Worm (Caenorhabditis elegans): ENCODE data around the gene F07F6.1.
A peak's percentile ranks its signal among the peaks of the same experiment; 100 is the strongest.

The F07F6.1 gene

DNA sequence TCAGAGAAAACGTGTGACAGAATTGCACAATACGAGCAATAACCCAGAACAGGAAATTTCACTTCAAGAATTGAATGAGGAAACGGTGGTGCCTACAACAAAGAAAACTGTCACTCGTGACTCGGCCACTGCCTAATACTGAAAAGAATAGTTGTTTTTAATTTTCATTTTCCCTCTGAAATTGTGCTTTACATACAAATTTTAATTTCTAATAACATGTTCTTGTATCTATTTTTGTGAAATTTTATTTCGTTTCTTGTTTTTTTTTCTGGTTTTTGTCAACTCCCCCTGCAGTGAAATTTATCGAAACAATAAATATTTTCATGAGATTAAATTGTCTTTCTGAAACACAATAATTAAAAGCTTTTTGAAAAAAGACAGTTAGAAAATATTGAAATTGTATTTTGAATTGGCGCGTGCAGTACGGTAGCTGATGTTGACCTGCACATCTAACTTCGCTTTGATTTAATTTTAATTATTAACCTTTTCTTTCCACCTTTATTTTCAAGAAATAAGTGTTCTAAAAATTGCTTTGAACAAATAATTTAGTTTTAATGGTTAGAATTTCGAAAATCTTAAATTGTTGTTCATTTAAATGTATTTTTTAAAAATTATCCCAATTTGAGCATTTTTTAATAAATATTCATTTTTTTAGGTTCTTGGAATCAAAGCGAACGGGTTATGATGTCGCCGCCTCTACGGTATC lies 18.1 kb downstream of the F07F6.1 start, which contains the start of gene daz-1:
Gene daz-1, plus strand, starts transcription at position 656 of the 706 bp plus-strand sequence.
- TF ChIP-seq daf-8 (GFP tag; IDR thresholded peaks at IDR 0.05) (no peak), ama-1 (optimal IDR thresholded peaks at IDR 0.05) (no peak), lsy-2 (tag; optimal IDR thresholded peaks at IDR 0.05) (no peak), zip-2 (tag; optimal IDR thresholded peaks at IDR 0.05) (no peak), ces-1 (GFP tag; optimal IDR thresholded peaks at IDR 0.05) (no peak), snpc-1.2 (GFP tag; IDR thresholded peaks at IDR 0.05) (no peak), egl-43 (GFP tag; IDR thresholded peaks at IDR 0.05) (no peak), unc-130 (GFP tag; optimal IDR thresholded peaks at IDR 0.05) (peak; percentile 18), tra-1 (GFP tag; IDR thresholded peaks at IDR 0.05) (no peak), dmd-9 (GFP tag; IDR thresholded peaks at IDR 0.05) (no peak), unc-62 (GFP tag; optimal IDR thresholded peaks at IDR 0.05 in 1 of 2) (peak in 1 of 2 experiments; percentile 91), unc-62 (tag; optimal IDR thresholded peaks at IDR 0.05) (no peak), lin-15B (tag; optimal IDR thresholded peaks at IDR 0.05) (no peak), cey-2 (tag; optimal IDR thresholded peaks at IDR 0.05; ENCODE audit: borderline replicate concordance, insufficient read depth) (no peak), attf-4 (tag; optimal IDR thresholded peaks at IDR 0.05) (no peak), mep-1 (tag; optimal IDR thresholded peaks at IDR 0.05) (no peak), zfp-2 (tag; optimal IDR thresholded peaks at IDR 0.05) (no peak), nhr-237 (tag; optimal IDR thresholded peaks at IDR 0.05) (no peak)

DNA sequence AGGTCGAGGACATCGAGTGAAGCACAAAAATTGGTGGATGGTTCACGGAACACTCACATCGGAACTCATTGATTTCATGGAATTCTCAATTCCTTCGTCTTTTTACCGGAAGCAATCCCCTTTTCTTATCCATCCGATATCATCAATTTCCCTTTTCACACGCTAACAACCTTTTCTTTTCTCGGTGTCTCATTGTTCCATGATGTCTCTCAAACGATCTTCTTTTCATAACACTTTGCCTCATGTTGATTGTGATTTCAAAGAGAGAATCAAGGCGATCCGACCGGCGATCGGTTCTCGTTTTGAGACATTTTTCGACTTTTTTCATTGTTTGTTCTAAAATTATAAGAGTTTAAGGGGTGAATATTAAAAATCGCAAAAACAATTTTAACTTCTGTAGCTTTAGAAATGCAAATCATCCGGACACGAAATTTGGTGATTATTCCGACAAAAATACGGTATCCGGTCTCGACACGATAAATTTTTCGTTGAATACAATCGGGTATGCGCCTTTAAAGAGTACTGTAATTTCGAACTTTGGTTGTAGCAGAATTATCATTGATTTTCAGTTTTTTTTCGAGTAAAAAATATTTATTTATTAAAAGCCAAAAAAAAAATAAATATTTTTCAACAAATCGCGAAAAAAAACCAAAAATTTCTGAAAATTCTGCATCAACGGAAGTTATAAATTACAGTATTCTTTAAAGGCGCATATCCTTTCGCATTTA lies 21.2 kb downstream of the F07F6.1 start:
- TF ChIP-seq ztf-11 (tag; optimal IDR thresholded peaks at IDR 0.05) (no peak), snpc-1.2 (GFP tag; IDR thresholded peaks at IDR 0.05) (no peak), zip-11 (GFP tag; IDR thresholded peaks at IDR 0.05) (no peak), mxl-3 (GFP tag; optimal IDR thresholded peaks at IDR 0.05) (peak; percentile 25), nhr-28 (tag; optimal IDR thresholded peaks at IDR 0.05) (peak; percentile 27), Y5F2A.4 (GFP tag; optimal IDR thresholded peaks at IDR 0.05) (no peak)

DNA sequence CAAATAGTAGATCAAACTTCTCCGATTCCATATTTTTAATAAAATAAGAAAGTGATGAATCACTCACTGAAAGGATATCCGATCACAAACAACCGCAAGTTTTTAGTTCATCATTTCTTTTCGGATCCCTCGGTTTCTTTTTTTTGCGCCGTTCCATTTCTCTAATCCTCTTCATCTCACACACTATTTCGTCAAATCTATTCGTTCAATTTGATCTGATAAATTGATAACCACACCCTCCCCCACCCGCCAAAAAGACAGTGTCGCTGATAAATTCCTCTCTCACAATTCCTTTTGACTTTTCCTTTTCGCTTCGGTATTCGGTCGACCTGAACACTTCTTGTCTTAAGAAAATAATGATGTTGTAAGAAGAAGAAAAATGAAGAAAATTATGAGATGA lies 21.8 kb downstream of the F07F6.1 start:
- TF ChIP-seq spr-3 (GFP tag; optimal IDR thresholded peaks at IDR 0.05) (no peak), hlh-11 (tag; optimal IDR thresholded peaks at IDR 0.05) (peak; percentile 33), nhr-28 (tag; optimal IDR thresholded peaks at IDR 0.05) (peak; percentile 55)

DNA sequence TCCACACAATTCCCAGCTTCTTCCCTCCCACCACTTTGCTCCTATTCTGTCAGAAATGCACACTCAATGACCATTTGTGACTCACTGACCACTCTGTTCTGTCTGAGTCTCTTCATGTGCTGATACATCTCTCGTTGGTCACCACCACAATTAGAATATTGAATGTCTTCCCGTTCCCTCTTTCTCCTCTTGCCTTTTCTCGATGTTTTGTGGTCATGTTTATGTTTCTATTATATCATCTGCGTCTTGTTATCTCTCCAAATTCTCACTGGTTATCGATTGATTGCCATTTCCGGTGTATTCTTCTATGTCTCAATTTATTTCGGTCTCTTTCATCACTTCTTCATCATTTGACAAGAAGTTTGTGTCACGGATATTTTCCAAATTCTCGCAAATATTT lies 23.2 kb downstream of the F07F6.1 start:
- TF ChIP-seq set-16 (GFP tag; IDR thresholded peaks at IDR 0.05) (no peak), dve-1 (tag; optimal IDR thresholded peaks at IDR 0.05; ENCODE audit: insufficient read depth) (peak; percentile 38), mxl-3 (GFP tag; optimal IDR thresholded peaks at IDR 0.05) (no peak), aha-1 (tag) (peak; percentile 6), mep-1 (tag; optimal IDR thresholded peaks at IDR 0.05) (peak; percentile 29), pha-4 (GFP tag; IDR thresholded peaks at IDR 0.05) (no peak), pha-4 (tag; optimal IDR thresholded peaks at IDR 0.05) (peak; percentile 20), egl-27 (tag; optimal IDR thresholded peaks at IDR 0.05) (no peak), nhr-28 (tag; optimal IDR thresholded peaks at IDR 0.05) (peak; percentile 33), dmd-6 (GFP tag; IDR thresholded peaks at IDR 0.05) (no peak), mdl-1 (tag; optimal IDR thresholded peaks at IDR 0.05) (no peak), ceh-32 (tag; optimal IDR thresholded peaks at IDR 0.05; ENCODE audit: poor library complexity) (no peak), hlh-30 (tag; optimal IDR thresholded peaks at IDR 0.05; ENCODE audit: insufficient read depth) (peak; percentile 14), hlh-11 (tag; optimal IDR thresholded peaks at IDR 0.05) (peak; percentile 64), mes-2 (tag; optimal IDR thresholded peaks at IDR 0.05; ENCODE audit: poor library complexity, severe bottlenecking) (peak; percentile 45), skn-1 (tag; optimal IDR thresholded peaks at IDR 0.05) (no peak), hmg-1.1 (GFP tag; IDR thresholded peaks at IDR 0.05) (peak; percentile 30; the same call in 1 of the 2 replicates), D1046.2 (GFP tag; IDR thresholded peaks at IDR 0.05) (no peak), unc-62 (GFP tag; optimal IDR thresholded peaks at IDR 0.05 in 1 of 2) (peak in 1 of 2 experiments; percentile 75), unc-62 (tag; optimal IDR thresholded peaks at IDR 0.05) (no peak), daf-16 (GFP tag; optimal IDR thresholded peaks at IDR 0.05) (no peak), daf-16 (tag; optimal IDR thresholded peaks at IDR 0.05) (peak; percentile 58), nhr-76 (tag; optimal IDR thresholded peaks at IDR 0.05) (no peak)
